Worm (Caenorhabditis elegans) whole organism, L2 larva: ENCODE results near the gene rde-12.

Experiments used
- C34F6.9 ChIP-seq: fragments of 150-350 bp; optimal IDR thresholded peaks from 2 replicates; lab custom pipeline; 2014; ENCODE audit warnings: missing biosample characterization, missing genetic modification characterization
- F13H6.1 ChIP-seq: sonication (generic microtip); optimal IDR thresholded peaks from 2 replicates; lab custom pipeline; 2016; ENCODE audit warnings: missing genetic modification characterization, missing compliant biosample characterization
- R02D3.7 ChIP-seq: fragments of 150-350 bp; optimal IDR thresholded peaks from 2 replicates; lab custom pipeline; 2014; ENCODE audit warnings: missing biosample characterization, missing genetic modification characterization
- ZK546.5 ChIP-seq: sonication (generic microtip); optimal IDR thresholded peaks from 2 replicates; lab custom pipeline; 2017; ENCODE audit warnings: missing biosample characterization, missing genetic modification characterization
- aly-2 ChIP-seq: fragments of 150-350 bp; optimal IDR thresholded peaks from 2 replicates; lab custom pipeline; 2014; ENCODE audit warnings: missing biosample characterization, missing genetic modification characterization
- ama-1 ChIP-seq: fragments of 150-350 bp; optimal IDR thresholded peaks from 2 replicates; lab custom pipeline; 2018; ENCODE audit warnings: inconsistent platforms
- blmp-1 ChIP-seq: sonication (generic microtip); optimal IDR thresholded peaks from 2 replicates; lab custom pipeline; 2017; ENCODE audit warnings: missing genetic modification characterization, mild to moderate bottlenecking, missing compliant biosample characterization, antibody characterized with exemption, moderate library complexity; ENCODE audit not compliant: insufficient read depth
- ceh-16 ChIP-seq: fragments of 150-350 bp; optimal IDR thresholded peaks from 2 replicates; lab custom pipeline; 2014; ENCODE audit warnings: missing biosample characterization, missing genetic modification characterization
- ceh-82 ChIP-seq: fragments of 150-350 bp; optimal IDR thresholded peaks from 2 replicates; lab custom pipeline; 2014; ENCODE audit warnings: missing biosample characterization, missing genetic modification characterization
- elt-1 ChIP-seq: fragments of 150-350 bp; optimal IDR thresholded peaks from 2 replicates; lab custom pipeline; 2014; ENCODE audit warnings: missing biosample characterization, missing genetic modification characterization
- fos-1 ChIP-seq: fragments of 150-350 bp; optimal IDR thresholded peaks from 2 replicates; lab custom pipeline; 2014; ENCODE audit warnings: missing biosample characterization, missing genetic modification characterization
- lin-39 ChIP-seq: fragments of 150-350 bp; optimal IDR thresholded peaks from 2 replicates; lab custom pipeline; 2014; ENCODE audit warnings: missing biosample characterization, missing genetic modification reagents, missing genetic modification characterization
- lsy-2 ChIP-seq, 2 experiments: fragments of 150-350 bp in 1 of 2; sonication (generic microtip) in 1 of 2; optimal IDR thresholded peaks; 2 replicates each; lab custom pipeline; 2014 to 2017; ENCODE audit warnings: missing biosample characterization in 2 of 2, missing genetic modification characterization in 2 of 2
- mbf-1 ChIP-seq: sonication (generic microtip); optimal IDR thresholded peaks from 2 replicates; lab custom pipeline; 2017; ENCODE audit warnings: missing biosample characterization, missing genetic modification characterization
- mdl-1 ChIP-seq, 2 experiments: fragments of 150-350 bp in 1 of 2; sonication (generic microtip) in 1 of 2; optimal IDR thresholded peaks; 2 replicates each; lab custom pipeline; 2017; ENCODE audit warnings: missing biosample characterization in 2 of 2, missing genetic modification characterization in 2 of 2
- nhr-11 ChIP-seq: fragments of 150-350 bp; optimal IDR thresholded peaks from 2 replicates; lab custom pipeline; 2014; ENCODE audit warnings: missing biosample characterization, missing genetic modification characterization
- nhr-12 ChIP-seq: fragments of 150-350 bp; optimal IDR thresholded peaks from 2 replicates; lab custom pipeline; 2014; ENCODE audit warnings: missing biosample characterization, missing genetic modification characterization
- nhr-21 ChIP-seq: fragments of 150-350 bp; optimal IDR thresholded peaks from 2 replicates; lab custom pipeline; 2014; ENCODE audit warnings: missing biosample characterization, missing genetic modification characterization
- nhr-237 ChIP-seq: fragments of 150-350 bp; optimal IDR thresholded peaks from 2 replicates; lab custom pipeline; 2014; ENCODE audit warnings: missing biosample characterization, missing genetic modification characterization
- nhr-25 ChIP-seq: fragments of 150-350 bp; sonication (generic microtip); optimal IDR thresholded peaks from 3 replicates; lab custom pipeline; 2014; ENCODE audit warnings: missing biosample characterization, missing genetic modification characterization
- nhr-77 ChIP-seq: fragments of 150-350 bp; optimal IDR thresholded peaks from 2 replicates; lab custom pipeline; 2014; ENCODE audit warnings: missing biosample characterization, missing genetic modification characterization
- sem-4 ChIP-seq: fragments of 150-350 bp; optimal IDR thresholded peaks from 2 replicates; lab custom pipeline; 2014; ENCODE audit warnings: missing biosample characterization, missing genetic modification reagents, missing genetic modification characterization
- skn-1 ChIP-seq: sonication (generic microtip); optimal IDR thresholded peaks from 2 replicates; lab custom pipeline; 2017; ENCODE audit warnings: missing biosample characterization, missing genetic modification characterization
- sma-3 ChIP-seq: sonication (generic microtip); optimal IDR thresholded peaks from 2 replicates; lab custom pipeline; 2016; ENCODE audit warnings: missing genetic modification reagents, missing genetic modification characterization, missing compliant biosample characterization
- sma-9 ChIP-seq, 2 experiments: fragments of 150-350 bp in 1 of 2; sonication (generic microtip) in 1 of 2; optimal IDR thresholded peaks; 2 replicates each; lab custom pipeline; 2014 to 2016; ENCODE audit warnings: missing genetic modification characterization in 2 of 2, mild to moderate bottlenecking in 1 of 2, missing biosample characterization in 1 of 2, missing compliant biosample characterization in 1 of 2, missing genetic modification reagents in 1 of 2, moderate library complexity in 1 of 2
- snpc-4 ChIP-seq: fragments of 150-350 bp; optimal IDR thresholded peaks from 2 replicates; lab custom pipeline; 2014; ENCODE audit warnings: missing biosample characterization, missing genetic modification characterization
- unc-55 ChIP-seq: fragments of 150-350 bp; sonication (generic microtip); optimal IDR thresholded peaks from 3 replicates; lab custom pipeline; 2014; ENCODE audit warnings: missing biosample characterization, missing genetic modification reagents, missing genetic modification characterization
- unc-62 ChIP-seq: fragments of 150-350 bp; optimal IDR thresholded peaks from 2 replicates; lab custom pipeline; 2014; ENCODE audit warnings: missing biosample characterization, missing genetic modification reagents, missing genetic modification characterization
- zag-1 ChIP-seq: fragments of 150-350 bp; optimal IDR thresholded peaks from 2 replicates; lab custom pipeline; 2014; ENCODE audit warnings: missing biosample characterization, missing genetic modification characterization
- ztf-1 ChIP-seq: fragments of 200-800 bp; sonication (Bioruptor generic); conservative IDR thresholded peaks from 2 replicates; pipeline ENCODE4 v1.3.6; 2022; ENCODE audit warnings: missing genetic modification characterization, missing compliant biosample characterization
- ztf-11 ChIP-seq: sonication (generic microtip); optimal IDR thresholded peaks from 2 replicates; lab custom pipeline; 2017; ENCODE audit warnings: missing biosample characterization, missing genetic modification characterization
- ztf-4 ChIP-seq: fragments of 150-350 bp; optimal IDR thresholded peaks from 2 replicates; lab custom pipeline; 2014; ENCODE audit warnings: missing biosample characterization, missing genetic modification characterization

rde-12 gene

DNA sequence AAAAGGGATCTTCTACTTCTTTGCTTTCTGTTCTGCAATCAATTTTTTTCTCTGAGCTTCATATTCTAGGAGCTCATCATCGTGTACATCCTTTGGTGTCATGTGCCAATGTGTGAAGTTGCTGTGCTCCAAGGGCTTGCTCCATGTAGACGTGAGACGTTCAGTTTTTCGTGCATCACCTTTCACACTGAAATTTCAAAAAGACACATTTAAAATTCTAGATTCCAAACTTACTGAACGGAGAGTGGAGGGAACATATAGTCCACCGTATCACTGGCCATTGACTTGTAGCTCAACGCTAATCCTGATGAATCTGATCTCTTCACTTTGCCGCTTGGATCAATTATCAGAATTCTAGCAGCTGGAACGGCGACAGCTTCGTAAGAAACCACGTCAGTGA is 14.4 kb upstream of the rde-12 start:
- TF ChIP-seq snpc-4 (tag; lab: Kevin White, UChicago) (no peak), F13H6.1 (tag; lab: Kevin White, UChicago) (no peak), nhr-25 (tag; lab: Kevin White, UChicago) (no peak), ZK546.5 (no peak)

DNA sequence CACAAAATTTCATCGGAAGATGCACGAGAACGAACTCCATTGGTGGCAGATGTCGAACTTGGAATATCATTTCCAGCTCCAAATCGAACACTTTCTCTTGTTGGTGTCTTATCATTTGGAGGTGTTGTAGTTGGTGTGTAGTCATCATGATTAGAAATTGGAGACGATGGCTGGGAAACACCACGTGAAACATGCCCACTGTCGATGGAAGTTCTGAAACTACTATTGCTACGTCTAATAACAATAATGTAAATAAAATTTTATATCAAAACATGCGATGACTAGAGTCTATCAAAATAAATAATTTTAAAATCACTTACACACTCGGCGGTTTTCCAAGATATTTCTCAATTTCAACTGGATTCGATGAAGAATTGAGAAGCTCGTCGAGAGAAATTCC is 12.9 kb upstream of the rde-12 start:
- TF ChIP-seq nhr-25 (tag; lab: Kevin White, UChicago) (no peak), mdl-1 (tag; optimal IDR thresholded peaks at IDR 0.05; lab: Kevin White, UChicago) (no peak), sem-4 (tag; lab: Kevin White, UChicago) (no peak), nhr-77 (tag; lab: Kevin White, UChicago) (no peak), sma-9 (GFP tag; optimal IDR thresholded peaks at IDR 0.05; lab: Kevin White, UChicago) (no peak), sma-9 (tag; optimal IDR thresholded peaks at IDR 0.05; lab: Kevin White, UChicago) (no peak), aly-2 (tag; lab: Kevin White, UChicago) (no peak), lsy-2 (tag; optimal IDR thresholded peaks at IDR 0.05; lab: Kevin White, UChicago) (no peak), fos-1 (tag; lab: Kevin White, UChicago) (no peak), nhr-12 (no peak), nhr-11 (tag; lab: Kevin White, UChicago) (no peak)

DNA sequence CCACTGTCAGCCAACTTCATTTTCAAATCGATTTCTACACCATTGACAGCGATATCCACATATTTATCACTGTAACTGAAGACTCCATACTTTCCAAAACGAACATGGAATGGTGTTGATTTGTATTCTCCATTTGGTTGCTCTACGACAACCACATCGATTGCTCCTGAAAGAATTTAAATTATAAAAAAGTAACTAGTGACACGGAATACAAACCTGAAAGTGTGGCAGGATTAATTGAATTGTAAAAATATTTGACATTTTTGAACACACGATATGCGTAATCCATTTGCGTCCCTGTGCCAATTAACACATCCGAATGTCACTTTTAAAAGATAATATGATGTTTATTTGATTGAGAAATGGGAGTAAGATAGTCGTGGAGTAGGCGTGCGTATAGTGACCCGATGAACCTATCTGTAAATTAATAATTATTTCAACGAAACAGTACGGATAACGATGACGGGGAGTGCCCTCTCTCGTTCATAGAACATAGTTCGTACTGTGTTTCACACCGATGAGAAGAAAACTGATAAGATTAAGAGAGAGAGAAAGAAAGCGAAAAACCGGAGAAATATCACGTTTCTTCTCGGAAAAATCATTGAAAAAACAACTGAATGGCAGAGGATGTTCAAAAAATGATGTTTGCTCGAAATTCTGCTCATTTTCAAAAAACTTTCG is 11.3 kb upstream of the rde-12 start, which contains the start of gene lpin-1:
TSS of gene lpin-1 (minus strand) at position 417 of the 681 bp plus-strand sequence.
- TF ChIP-seq sma-3 (GFP tag; lab: Kevin White, UChicago) (peak; percentile 45), mbf-1 (tag; lab: Kevin White, UChicago) (no peak), unc-55 (no peak), ztf-4 (tag; lab: Kevin White, UChicago) (no peak), lin-39 (tag; lab: Kevin White, UChicago) (no peak), ama-1 (lab: Kevin White, UChicago) (peak; percentile 39), nhr-77 (tag; lab: Kevin White, UChicago) (no peak), nhr-11 (tag; lab: Kevin White, UChicago) (no peak), aly-2 (tag; lab: Kevin White, UChicago) (no peak), elt-1 (tag; lab: Kevin White, UChicago) (no peak), ztf-11 (tag; lab: Kevin White, UChicago) (no peak), C34F6.9 (tag; lab: Kevin White, UChicago) (no peak), sma-9 (GFP tag; optimal IDR thresholded peaks at IDR 0.05; lab: Kevin White, UChicago) (peak; percentile 63), sma-9 (tag; optimal IDR thresholded peaks at IDR 0.05; lab: Kevin White, UChicago) (no peak), ztf-1 (GFP tag; lab: Robert Waterston, UW) (no peak), nhr-237 (tag; lab: Kevin White, UChicago) (no peak), ZK546.5 (no peak), nhr-21 (tag; lab: Kevin White, UChicago) (peak; percentile 52), nhr-25 (tag; lab: Kevin White, UChicago) (no peak), fos-1 (tag; lab: Kevin White, UChicago) (peak; percentile 63), R02D3.7 (tag; lab: Kevin White, UChicago) (no peak), unc-62 (GFP tag; lab: Kevin White, UChicago) (no peak), sem-4 (tag; lab: Kevin White, UChicago) (no peak), blmp-1 (tag; lab: Kevin White, UChicago) (peak; percentile 39), F13H6.1 (tag; lab: Kevin White, UChicago) (peak; percentile 9)

DNA sequence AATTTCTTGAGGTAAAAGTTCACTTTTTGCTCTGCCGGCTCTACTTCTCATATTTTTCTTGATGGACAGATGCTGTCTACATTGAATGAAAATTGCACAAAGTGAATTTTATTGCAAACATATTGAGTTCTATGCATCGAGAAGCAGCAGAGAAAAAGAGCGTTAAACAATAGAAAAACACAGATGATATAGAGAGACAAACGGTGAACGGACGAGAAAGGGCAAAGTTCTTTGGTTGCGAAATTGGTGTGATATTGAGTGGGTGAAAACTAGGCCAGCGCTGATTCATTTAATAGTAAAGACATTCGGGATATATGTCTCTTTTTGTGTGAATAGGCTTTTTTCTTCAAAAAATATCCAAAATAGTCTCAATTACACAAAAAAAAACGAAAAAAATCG is 10.8 kb upstream of the rde-12 start:
- TF ChIP-seq skn-1 (tag; lab: Kevin White, UChicago) (no peak), ceh-16 (tag; lab: Kevin White, UChicago) (no peak), unc-55 (peak; percentile 18), ceh-82 (no peak), unc-62 (GFP tag; lab: Kevin White, UChicago) (no peak), lin-39 (tag; lab: Kevin White, UChicago) (no peak), zag-1 (tag; lab: Kevin White, UChicago) (no peak), nhr-25 (tag; lab: Kevin White, UChicago) (no peak), ztf-4 (tag; lab: Kevin White, UChicago) (no peak)
